Worm (Caenorhabditis elegans) whole organism, midembryonic: ENCODE measurements around the gene mab-10.

ENCODE experiments used
- T22C8.4 ChIP-seq: fragments of 200-800 bp; sonication (Bioruptor generic); IDR thresholded peaks from 2 replicates; pipeline ENCODE4 v1.3.6; 2022; ENCODE audit warnings: missing genetic modification characterization, missing compliant biosample characterization
- cog-1 ChIP-seq: sonication (generic microtip); optimal IDR thresholded peaks from 2 replicates; lab custom pipeline; 2016; ENCODE audit warnings: missing genetic modification characterization, missing compliant biosample characterization
- flt-1 ChIP-seq: fragments of 200-800 bp; sonication (Bioruptor generic); IDR thresholded peaks from 2 replicates; pipeline ENCODE4 v1.3.6; 2022; ENCODE audit warnings: missing genetic modification characterization, missing compliant biosample characterization
- klf-2 ChIP-seq: fragments of 200-800 bp; sonication (Bioruptor generic); conservative IDR thresholded peaks from 2 replicates; pipeline ENCODE4 v1.3.6; 2022; ENCODE audit warnings: missing genetic modification reagents, missing genetic modification characterization, missing compliant biosample characterization
- med-1 ChIP-seq: sonication (generic microtip); optimal IDR thresholded peaks from 2 replicates; lab custom pipeline; 2017; ENCODE audit warnings: missing genetic modification characterization, mild to moderate bottlenecking, missing compliant biosample characterization, antibody characterized with exemption, missing genetic modification reagents; ENCODE audit not compliant: insufficient read depth
- ref-1 ChIP-seq: fragments of 200-800 bp; sonication (Bioruptor generic); conservative IDR thresholded peaks from 2 replicates; pipeline ENCODE4 v1.3.6; 2022; ENCODE audit warnings: missing genetic modification reagents, missing genetic modification characterization, missing compliant biosample characterization
- tab-1 ChIP-seq: fragments of 200-800 bp; sonication (Bioruptor generic); IDR thresholded peaks from 2 replicates; pipeline ENCODE4 v1.3.6; 2022; ENCODE audit warnings: missing genetic modification characterization, missing compliant biosample characterization
- ztf-23 ChIP-seq: fragments of 200-800 bp; sonication (Bioruptor generic); IDR thresholded peaks from 2 replicates; pipeline ENCODE4 v1.3.6; 2022; ENCODE audit warnings: missing genetic modification reagents, missing genetic modification characterization, missing compliant biosample characterization
- ztf-29 ChIP-seq: fragments of 200-800 bp; sonication (Bioruptor generic); IDR thresholded peaks from 2 replicates; pipeline ENCODE4 v1.3.6; 2022; ENCODE audit warnings: missing genetic modification reagents, missing genetic modification characterization, missing compliant biosample characterization

The mab-10 gene

ce11 chrII:10527649-10528134, at the start of gene mab-10:
Gene mab-10, plus strand, starts transcription at chrII:10528084.
- TF ChIP-seq klf-2 (GFP tag; lab: Robert Waterston, UW) (no peak), ztf-23 (GFP tag; lab: Robert Waterston, UW) (0 out of 2 replicates have a peak, but pooled peaks have one; percentile 48), T22C8.4 (GFP tag; lab: Robert Waterston, UW) (no peak)

- TF ChIP-seq T22C8.4 (GFP tag; lab: Robert Waterston, UW), result no peak
- no peak for TF ChIP-seq ref-1 (GFP tag; lab: Robert Waterston, UW)
- TF ChIP-seq ztf-29 (GFP tag; lab: Robert Waterston, UW), result no peak
- no peak for TF ChIP-seq flt-1 (GFP tag; lab: Robert Waterston, UW)
- TF ChIP-seq ztf-23 (GFP tag; lab: Robert Waterston, UW), result no peak
- no peak for TF ChIP-seq klf-2 (GFP tag; lab: Robert Waterston, UW)
- no peak for TF ChIP-seq cog-1
- TF ChIP-seq tab-1 (GFP tag; lab: Robert Waterston, UW), result no peak
- TF ChIP-seq med-1, result no peak
Measured at ce11 chrII:10479348-10479747, 48.5 kb upstream of the mab-10 start, which contains the start of gene clec-59. Gene clec-59, minus strand, starts transcription at chrII:10479448.

- TF ChIP-seq med-1 (no peak), cog-1 (no peak), klf-2 (GFP tag; lab: Robert Waterston, UW) (no peak), tab-1 (GFP tag; lab: Robert Waterston, UW) (no peak), ref-1 (GFP tag; lab: Robert Waterston, UW) (no peak), flt-1 (GFP tag; lab: Robert Waterston, UW) (no peak), ztf-29 (GFP tag; lab: Robert Waterston, UW) (no peak), T22C8.4 (GFP tag; lab: Robert Waterston, UW) (no peak), ztf-23 (GFP tag; lab: Robert Waterston, UW) (no peak)
Measured at ce11 chrII:10480043-10480442, 47.8 kb upstream of the mab-10 start.

ce11 chrII:10481824-10482556, 45.9 kb upstream of the mab-10 start, which contains the start of the genes clec-60 and ZK666.11:
Gene clec-60, minus strand, starts transcription at chrII:10481874.
Gene ZK666.11, plus strand, starts transcription at chrII:10482522.
- TF ChIP-seq ref-1 (GFP tag; lab: Robert Waterston, UW) (no peak), T22C8.4 (GFP tag; lab: Robert Waterston, UW) (no peak), klf-2 (GFP tag; lab: Robert Waterston, UW) (no peak), tab-1 (GFP tag; lab: Robert Waterston, UW) (no peak), ztf-23 (GFP tag; lab: Robert Waterston, UW) (no peak)

ce11 chrII:10482899-10483298, 45.0 kb upstream of the mab-10 start:
- TF ChIP-seq flt-1 (GFP tag; lab: Robert Waterston, UW) (no peak), tab-1 (GFP tag; lab: Robert Waterston, UW) (no peak), ztf-29 (GFP tag; lab: Robert Waterston, UW) (no peak), ref-1 (GFP tag; lab: Robert Waterston, UW) (no peak), med-1 (no peak), T22C8.4 (GFP tag; lab: Robert Waterston, UW) (no peak), ztf-23 (GFP tag; lab: Robert Waterston, UW) (no peak), cog-1 (no peak), klf-2 (GFP tag; lab: Robert Waterston, UW) (no peak)

ce11 chrII:10483860-10484259, 44.0 kb upstream of the mab-10 start:
- no peak for TF ChIP-seq ztf-23 (GFP tag; lab: Robert Waterston, UW)
- TF ChIP-seq ztf-29 (GFP tag; lab: Robert Waterston, UW), result no peak
- no peak for TF ChIP-seq ref-1 (GFP tag; lab: Robert Waterston, UW)
- no peak for TF ChIP-seq flt-1 (GFP tag; lab: Robert Waterston, UW)
- TF ChIP-seq T22C8.4 (GFP tag; lab: Robert Waterston, UW), result no peak
- TF ChIP-seq med-1, result no peak
- TF ChIP-seq cog-1, result no peak
- TF ChIP-seq klf-2 (GFP tag; lab: Robert Waterston, UW), result no peak
- TF ChIP-seq tab-1 (GFP tag; lab: Robert Waterston, UW), result no peak

- TF ChIP-seq T22C8.4 (GFP tag; lab: Robert Waterston, UW), result no peak
- no peak for TF ChIP-seq flt-1 (GFP tag; lab: Robert Waterston, UW)
- TF ChIP-seq klf-2 (GFP tag; lab: Robert Waterston, UW), result no peak
- no peak for TF ChIP-seq cog-1
- TF ChIP-seq ztf-23 (GFP tag; lab: Robert Waterston, UW), result no peak
- TF ChIP-seq ref-1 (GFP tag; lab: Robert Waterston, UW), result no peak
Measured at ce11 chrII:10485640-10486039, 42.2 kb upstream of the mab-10 start.

ce11 chrII:10486738-10487137, 41.1 kb upstream of the mab-10 start, which contains the start of gene ZK666.15:
Gene ZK666.15, plus strand, starts transcription at chrII:10487038.
- TF ChIP-seq ztf-29 (GFP tag; lab: Robert Waterston, UW) (no peak), med-1 (no peak), cog-1 (no peak)

ce11 chrII:10490329-10490728, 37.6 kb upstream of the mab-10 start, which contains the start of gene clec-61:
Gene clec-61, minus strand, starts transcription at chrII:10490537.
- no peak for TF ChIP-seq cog-1
- TF ChIP-seq T22C8.4 (GFP tag; lab: Robert Waterston, UW), result no peak
- TF ChIP-seq flt-1 (GFP tag; lab: Robert Waterston, UW), result no peak
- no peak for TF ChIP-seq med-1
- no peak for TF ChIP-seq ztf-23 (GFP tag; lab: Robert Waterston, UW)
- no peak for TF ChIP-seq ref-1 (GFP tag; lab: Robert Waterston, UW)
- no peak for TF ChIP-seq ztf-29 (GFP tag; lab: Robert Waterston, UW)
- TF ChIP-seq klf-2 (GFP tag; lab: Robert Waterston, UW), result no peak
- TF ChIP-seq tab-1 (GFP tag; lab: Robert Waterston, UW), result no peak
